Fruit fly (Drosophila melanogaster): ENCODE results near the gene Icmt.

The Icmt gene

dm6 chr3L:13036706-13037457 lies 18.8 kb downstream of the Icmt start, which contains the start of gene Srrm1 (continued):
- TF ChIP-seq zen2 (GFP tag; IDR thresholded peaks at IDR 0.05; ENCODE audit: partially characterized antibody): peak; percentile 61; the same call in 2 of the 3 replicates
- TF ChIP-seq NfI (GFP tag; optimal IDR thresholded peaks at IDR 0.05): peak; percentile 40
- TF ChIP-seq CG8924 (tag; optimal IDR thresholded peaks at IDR 0.05): no peak
- no peak for TF ChIP-seq Dip2 (GFP tag; IDR thresholded peaks at IDR 0.05)
- no peak for TF ChIP-seq Atf6 (GFP tag; IDR thresholded peaks at IDR 0.05)
- TF ChIP-seq Hmx (GFP tag; optimal IDR thresholded peaks at IDR 0.05): no peak
- TF ChIP-seq B-H1 (GFP tag; IDR thresholded peaks at IDR 0.05): 0 out of 3 replicates have a peak, but pooled peaks have one; percentile 23
- no peak; the same call in 1 of the 2 replicates for TF ChIP-seq lmd (GFP tag; IDR thresholded peaks at IDR 0.05)
- no peak for TF ChIP-seq pb (GFP tag; optimal IDR thresholded peaks at IDR 0.05)
- TF ChIP-seq Dbx (GFP tag; IDR thresholded peaks at IDR 0.05): peak; percentile 47; the same call in 2 of the 3 replicates
- TF ChIP-seq seq (GFP tag; IDR thresholded peaks at IDR 0.05): no peak
- TF ChIP-seq sr (GFP tag; IDR thresholded peaks at IDR 0.05): no peak
- peak; percentile 30 for TF ChIP-seq lbe (GFP tag; optimal IDR thresholded peaks at IDR 0.05)
- TF ChIP-seq Six4 (GFP tag; optimal IDR thresholded peaks at IDR 0.05): no peak
- no peak for TF ChIP-seq wor (GFP tag; IDR thresholded peaks at IDR 0.05)
- no peak for TF ChIP-seq tio (GFP tag; optimal IDR thresholded peaks at IDR 0.05)
- TF ChIP-seq Optix (GFP tag; IDR thresholded peaks at IDR 0.05): no peak
- TF ChIP-seq Hr39 (optimal IDR thresholded peaks at IDR 0.05): no peak
- peak in 1 of 3 experiments; percentile 6 for TF ChIP-seq lola (GFP tag; optimal IDR thresholded peaks at IDR 0.05)
- TF ChIP-seq Hey (tag; optimal IDR thresholded peaks at IDR 0.05): no peak
- no peak for TF ChIP-seq Hand (GFP tag; optimal IDR thresholded peaks at IDR 0.05)
- no peak for TF ChIP-seq cwo (GFP tag; optimal IDR thresholded peaks at IDR 0.05)
- TF ChIP-seq knrl (GFP tag; IDR thresholded peaks at IDR 0.05; ENCODE audit: partially characterized antibody): peak; percentile 92
- peak; percentile 24 for TF ChIP-seq CG9817 (tag; optimal IDR thresholded peaks at IDR 0.05)
- no peak for TF ChIP-seq croc (GFP tag; conservative IDR thresholded peaks at IDR 0.05)
- no peak for TF ChIP-seq CG4404 (GFP tag; IDR thresholded peaks at IDR 0.05)
- no peak for TF ChIP-seq CG10979 (tag; optimal IDR thresholded peaks at IDR 0.05)
- TF ChIP-seq BtbVII (GFP tag; optimal IDR thresholded peaks at IDR 0.05): no peak
- peak; percentile 64 for TF ChIP-seq HLH54F (GFP tag; optimal IDR thresholded peaks at IDR 0.05)
- TF ChIP-seq CG1233 (GFP tag; optimal IDR thresholded peaks at IDR 0.05): no peak
- TF ChIP-seq phol (tag; optimal IDR thresholded peaks at IDR 0.05): peak; percentile 56
- peak; percentile 97 for TF ChIP-seq amos (GFP tag; IDR thresholded peaks at IDR 0.05; ENCODE audit: partially characterized antibody)
- no peak for TF ChIP-seq nerfin-1 (tag; optimal IDR thresholded peaks at IDR 0.05)
- peak; percentile 25 for TF ChIP-seq CG12744 (GFP tag; optimal IDR thresholded peaks at IDR 0.05)
- peak; percentile 36 to 53 for TF ChIP-seq Pdp1 (GFP tag; optimal IDR thresholded peaks at IDR 0.05)
- peak; percentile 25 for TF ChIP-seq Nf-YC (tag; optimal IDR thresholded peaks at IDR 0.05)
- TF ChIP-seq B-H2 (GFP tag; optimal IDR thresholded peaks at IDR 0.05): peak; percentile 39
- no peak for TF ChIP-seq tll (GFP tag; optimal IDR thresholded peaks at IDR 0.05)
- no peak for TF ChIP-seq dmrt11E (tag; optimal IDR thresholded peaks at IDR 0.05)
- peak in 1 of 2 experiments; percentile 48 for TF ChIP-seq Hr51 (GFP tag; optimal IDR thresholded peaks at IDR 0.05)
- peak; percentile 63 for TF ChIP-seq sob (GFP tag; IDR thresholded peaks at IDR 0.05)
- peak; percentile 90 for TF ChIP-seq cg (GFP tag; optimal IDR thresholded peaks at IDR 0.05)
- TF ChIP-seq CG8478 (optimal IDR thresholded peaks at IDR 0.05): no peak
- peak; percentile 16 for TF ChIP-seq az2 (GFP tag; optimal IDR thresholded peaks at IDR 0.05)
- TF ChIP-seq Scr (GFP tag; IDR thresholded peaks at IDR 0.05; ENCODE audit: partially characterized antibody): peak; percentile 88
- TF ChIP-seq fu2 (GFP tag; optimal IDR thresholded peaks at IDR 0.05): peak; percentile 30
- TF ChIP-seq crp (GFP tag; optimal IDR thresholded peaks at IDR 0.05): peak in 1 of 2 experiments; percentile 20
- TF ChIP-seq pnt (GFP tag; optimal IDR thresholded peaks at IDR 0.05): peak; percentile 47
- TF ChIP-seq HLH3B (GFP tag; IDR thresholded peaks at IDR 0.05): no peak

Data from whole organism, embryonic.